Fruit fly (Drosophila melanogaster) whole organism, wandering third instar larva: ENCODE data around the gene CG12219.

Experiments
- Abd-B ChIP-seq: fragments of >200 bp; optimal IDR thresholded peaks from 2 replicates; lab custom pipeline; 2017; ENCODE audit warnings: missing biosample characterization, missing genetic modification characterization
- CG32264 ChIP-seq: fragments of 200-800 bp; sonication (Bioruptor generic); optimal IDR thresholded peaks from 2 replicates; lab custom pipeline; 2016; ENCODE audit warnings: missing biosample characterization, missing genetic modification characterization
- CG9705 ChIP-seq: fragments of 200-800 bp; sonication (Bioruptor generic); optimal IDR thresholded peaks from 2 replicates; lab custom pipeline; 2018; ENCODE audit warnings: missing biosample characterization, mild to moderate bottlenecking, missing genetic modification characterization
- CrebA ChIP-seq: fragments of 200-800 bp; sonication (Bioruptor generic); optimal IDR thresholded peaks from 2 replicates; lab custom pipeline; 2016; ENCODE audit warnings: missing biosample characterization, mild to moderate bottlenecking, missing genetic modification characterization, borderline replicate concordance
- Dfd ChIP-seq: fragments of >200 bp; optimal IDR thresholded peaks from 2 replicates; lab custom pipeline; 2017; ENCODE audit warnings: missing biosample characterization, missing genetic modification characterization
- Dif ChIP-seq: fragments of 200-275, 200-300 bp; sonication (Bioruptor generic); optimal IDR thresholded peaks from 2 replicates; lab custom pipeline; 2018; ENCODE audit warnings: missing biosample characterization, missing genetic modification characterization; ENCODE audit not compliant: partially characterized antibody
- GATAd ChIP-seq: sonication (Bioruptor generic); optimal IDR thresholded peaks from 2 replicates; lab custom pipeline; 2016; ENCODE audit warnings: missing biosample characterization, missing genetic modification characterization
- HLH106 ChIP-seq: fragments of 200-800 bp; optimal IDR thresholded peaks from 3 replicates; lab custom pipeline; 2019; ENCODE audit warnings: missing biosample characterization, mild to moderate bottlenecking, missing genetic modification characterization, moderate library complexity
- Hnf4 ChIP-seq: fragments of 200-800 bp; sonication (Bioruptor generic); optimal IDR thresholded peaks from 2 replicates; lab custom pipeline; 2016; ENCODE audit warnings: missing biosample characterization, mild to moderate bottlenecking, missing genetic modification characterization
- Hr78 ChIP-seq: fragments of >200 bp; optimal IDR thresholded peaks from 2 replicates; lab custom pipeline; 2017; ENCODE audit warnings: missing biosample characterization, missing genetic modification characterization
- Hr83 ChIP-seq: fragments of 200-300 bp; sonication (Bioruptor generic); optimal IDR thresholded peaks from 2 replicates; lab custom pipeline; 2016; ENCODE audit warnings: missing biosample characterization, mild to moderate bottlenecking, missing genetic modification characterization, moderate library complexity; ENCODE audit not compliant: poor library complexity, severe bottlenecking
- Jra ChIP-seq: sonication (Bioruptor generic); optimal IDR thresholded peaks from 2 replicates; lab custom pipeline; 2016; ENCODE audit warnings: missing biosample characterization, missing genetic modification characterization
- Mio ChIP-seq: sonication (Bioruptor generic); optimal IDR thresholded peaks from 2 replicates; lab custom pipeline; 2016; ENCODE audit warnings: missing biosample characterization, missing genetic modification characterization
- Myc ChIP-seq: fragments of >200 bp; optimal IDR thresholded peaks from 2 replicates; lab custom pipeline; 2017
- N ChIP-seq: fragments of >200 bp; optimal IDR thresholded peaks from 2 replicates; lab custom pipeline; 2018; ENCODE audit warnings: missing biosample characterization, missing external identifiers, missing genetic modification characterization
- OdsH ChIP-seq: fragments of 200-800 bp; sonication (Bioruptor generic); optimal IDR thresholded peaks from 2 replicates; lab custom pipeline; 2016; ENCODE audit warnings: missing biosample characterization, mild to moderate bottlenecking, missing genetic modification characterization
- Rel ChIP-seq, 2 experiments: fragments of 200-800 bp; sonication (Bioruptor generic) in 1 of 2; optimal IDR thresholded peaks; 2 replicates in 1 of 2; 3 replicates in 1 of 2; lab custom pipeline; 2016 to 2019; ENCODE audit warnings: mild to moderate bottlenecking in 2 of 2, missing biosample characterization in 2 of 2, missing genetic modification characterization in 2 of 2, moderate library complexity in 1 of 2
- Sp1 ChIP-seq: fragments of 200-800 bp; sonication (Bioruptor generic); optimal IDR thresholded peaks from 3 replicates; lab custom pipeline; 2019; ENCODE audit warnings: missing biosample characterization, mild to moderate bottlenecking, missing genetic modification characterization, moderate library complexity
- Vsx2 ChIP-seq: fragments of 200-300, 225-300 bp; sonication (Bioruptor generic); optimal IDR thresholded peaks from 2 replicates; lab custom pipeline; 2018; ENCODE audit warnings: missing biosample characterization, missing genetic modification characterization; ENCODE audit not compliant: partially characterized antibody
- br ChIP-seq: fragments of 200-800 bp; sonication (Bioruptor generic); optimal IDR thresholded peaks from 2 replicates; lab custom pipeline; 2016; ENCODE audit warnings: missing biosample characterization, missing genetic modification characterization
- brk ChIP-seq: fragments of 200-800 bp; sonication (Bioruptor generic); optimal IDR thresholded peaks from 2 replicates; lab custom pipeline; 2016; ENCODE audit warnings: missing biosample characterization, mild to moderate bottlenecking, missing genetic modification characterization
- dl ChIP-seq, 2 experiments: fragments of 175-275, 200-275 bp in 1 of 2; fragments of 200-275 bp in 1 of 2; sonication (Bioruptor generic); optimal IDR thresholded peaks; lab custom pipeline; 2018; ENCODE audit warnings: mild to moderate bottlenecking in 2 of 2, missing biosample characterization in 2 of 2, missing genetic modification characterization in 2 of 2, moderate library complexity in 2 of 2; ENCODE audit not compliant: partially characterized antibody in 2 of 2, insufficient read depth in 1 of 2
- dmrt93B ChIP-seq: fragments of 200-800 bp; sonication (Bioruptor generic); optimal IDR thresholded peaks from 2 replicates; lab custom pipeline; 2018; ENCODE audit warnings: missing biosample characterization, mild to moderate bottlenecking, missing genetic modification characterization
- dsf ChIP-seq: sonication (Bioruptor generic); optimal IDR thresholded peaks from 2 replicates; lab custom pipeline; 2016; ENCODE audit warnings: missing biosample characterization, missing genetic modification characterization, borderline replicate concordance
- ey ChIP-seq: fragments of 200-800 bp; sonication (Bioruptor generic); optimal IDR thresholded peaks from 2 replicates; lab custom pipeline; 2016; ENCODE audit warnings: missing biosample characterization, missing genetic modification characterization
- foxo ChIP-seq, 2 experiments: fragments of 200-800 bp; sonication (Bioruptor generic); optimal IDR thresholded peaks; 2 replicates in 1 of 2; 3 replicates in 1 of 2; lab custom pipeline; 2016 to 2017; ENCODE audit warnings: missing biosample characterization in 2 of 2, missing genetic modification characterization in 2 of 2
- h ChIP-seq: fragments of 200-800 bp; sonication (Bioruptor generic); optimal IDR thresholded peaks from 3 replicates; lab custom pipeline; 2016; ENCODE audit warnings: missing biosample characterization, mild to moderate bottlenecking, missing genetic modification characterization
- lola ChIP-seq: fragments of >200 bp; optimal IDR thresholded peaks from 2 replicates; lab custom pipeline; 2017; ENCODE audit warnings: missing biosample characterization, missing genetic modification characterization
- pan ChIP-seq: fragments of >200 bp; optimal IDR thresholded peaks from 2 replicates; lab custom pipeline; 2017
- psq ChIP-seq: fragments of 200-800 bp; sonication (Bioruptor generic); optimal IDR thresholded peaks from 3 replicates; lab custom pipeline; 2017; ENCODE audit warnings: missing biosample characterization, mild to moderate bottlenecking, missing genetic modification characterization, moderate library complexity
- rgr ChIP-seq: fragments of 200-800 bp; sonication (Bioruptor generic); optimal IDR thresholded peaks from 3 replicates; lab custom pipeline; 2016; ENCODE audit warnings: missing biosample characterization, mild to moderate bottlenecking, missing genetic modification characterization
- sage ChIP-seq: fragments of 200-800 bp; sonication (Bioruptor generic); optimal IDR thresholded peaks from 2 replicates; lab custom pipeline; 2016; ENCODE audit warnings: missing biosample characterization, mild to moderate bottlenecking, missing genetic modification characterization
- sv ChIP-seq: fragments of 200-800 bp; sonication (Bioruptor generic); optimal IDR thresholded peaks from 3 replicates; lab custom pipeline; 2016; ENCODE audit warnings: missing biosample characterization, missing genetic modification characterization
- tai ChIP-seq: sonication (Bioruptor generic); optimal IDR thresholded peaks from 2 replicates; lab custom pipeline; 2016; ENCODE audit warnings: missing biosample characterization, missing genetic modification characterization
- usp ChIP-seq: fragments of >200 bp; optimal IDR thresholded peaks from 2 replicates; lab custom pipeline; 2017; ENCODE audit warnings: missing biosample characterization, missing genetic modification characterization
- woc ChIP-seq: sonication (Bioruptor generic); optimal IDR thresholded peaks from 2 replicates; lab custom pipeline; 2016; ENCODE audit warnings: missing biosample characterization, mild to moderate bottlenecking, missing genetic modification characterization

CG12219 gene

DNA sequence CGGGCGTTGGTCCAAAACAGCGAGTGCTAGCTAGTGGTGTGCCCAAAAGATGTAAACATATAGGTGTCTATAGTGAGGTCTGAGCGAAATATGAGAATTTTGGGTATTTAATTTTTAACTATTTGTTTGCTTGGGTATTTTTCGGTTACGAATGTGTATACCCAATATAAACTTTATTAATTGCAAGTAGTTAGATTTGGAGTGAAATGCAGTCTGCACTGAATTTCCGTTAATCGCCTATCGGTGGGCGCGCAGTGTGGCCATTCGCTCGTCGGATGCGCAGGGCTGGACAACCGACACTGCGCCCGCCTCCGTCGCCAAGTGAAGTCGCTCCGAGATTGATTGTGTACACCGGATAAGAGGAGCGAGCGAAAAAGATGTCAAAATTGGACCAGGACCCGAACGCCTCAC lies 6.0 kb downstream of the CG12219 start, which contains the start of the genes CG15891 and CG3815:
CG15891 (minus strand) TSS at position 217 of the 411 bp plus-strand sequence.
CG3815 (plus strand) TSS at position 261 of the 411 bp plus-strand sequence.
- TF ChIP-seq rgr (GFP tag; lab: Kevin White, UChicago) (peak; percentile 51), Sp1 (GFP tag; lab: Kevin White, UChicago) (peak; percentile 71), Rel (GFP tag; optimal IDR thresholded peaks at IDR 0.05; lab: Kevin White, UChicago) (no peak), Rel (tag; optimal IDR thresholded peaks at IDR 0.05; lab: Kevin White, UChicago) (peak; percentile 43), Dif (GFP tag; lab: Kevin White, UChicago) (no peak), psq (GFP tag; lab: Kevin White, UChicago) (peak; percentile 31), dmrt93B (GFP tag; lab: Kevin White, UChicago) (no peak), OdsH (no peak), br (GFP tag; lab: Kevin White, UChicago) (no peak), h (peak; percentile 57), foxo (GFP tag; optimal IDR thresholded peaks at IDR 0.05; lab: Kevin White, UChicago) (peak in 1 of 2 experiments; percentile 63), usp (GFP tag; lab: Kevin White, UChicago) (no peak), CG32264 (GFP tag; lab: Kevin White, UChicago) (no peak), sage (GFP tag; lab: Kevin White, UChicago) (no peak), dl (GFP tag; optimal IDR thresholded peaks at IDR 0.05; lab: Kevin White, UChicago; ENCODE audit: insufficient read depth in 1 of 2, partially characterized antibody in 2 of 2) (no peak), Dfd (GFP tag; lab: Kevin White, UChicago) (no peak), tai (GFP tag; lab: Kevin White, UChicago) (no peak), dsf (GFP tag; lab: Kevin White, UChicago) (no peak), GATAd (no peak), Hnf4 (no peak), lola (GFP tag; lab: Kevin White, UChicago) (no peak), ey (GFP tag; lab: Kevin White, UChicago) (peak; percentile 22), HLH106 (peak; percentile 77), sv (no peak), CG9705 (GFP tag; lab: Kevin White, UChicago) (peak; percentile 49), Hr78 (GFP tag; lab: Kevin White, UChicago) (no peak), Myc (lab: Kevin White, UChicago) (peak; percentile 99), Vsx2 (no peak), woc (no peak), CrebA (no peak), N (no peak)

DNA sequence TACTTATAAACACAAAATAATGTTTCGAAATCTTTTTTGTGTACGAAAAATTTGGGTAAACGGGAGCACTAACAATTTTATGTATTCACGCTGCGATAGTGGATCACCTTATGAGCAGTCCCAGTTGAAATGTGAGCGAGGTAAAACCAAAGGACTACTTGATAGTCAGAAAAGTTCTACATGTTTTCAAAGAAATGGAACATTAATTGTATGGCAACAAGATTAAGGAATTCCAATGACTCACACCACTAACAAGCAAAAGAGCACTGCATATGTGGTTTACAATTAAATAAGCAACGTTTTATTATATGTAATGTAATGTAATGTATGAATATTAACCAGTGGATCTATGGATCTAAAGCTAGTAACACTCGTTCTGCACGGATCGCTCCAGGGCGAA lies 6.8 kb downstream of the CG12219 start, which contains the start of gene CG15892:
CG15892 (minus strand) TSS at position 101 of the 400 bp plus-strand sequence.
- TF ChIP-seq OdsH (no peak), Rel (GFP tag; optimal IDR thresholded peaks at IDR 0.05; lab: Kevin White, UChicago) (no peak), Rel (tag; optimal IDR thresholded peaks at IDR 0.05; lab: Kevin White, UChicago) (no peak)

DNA sequence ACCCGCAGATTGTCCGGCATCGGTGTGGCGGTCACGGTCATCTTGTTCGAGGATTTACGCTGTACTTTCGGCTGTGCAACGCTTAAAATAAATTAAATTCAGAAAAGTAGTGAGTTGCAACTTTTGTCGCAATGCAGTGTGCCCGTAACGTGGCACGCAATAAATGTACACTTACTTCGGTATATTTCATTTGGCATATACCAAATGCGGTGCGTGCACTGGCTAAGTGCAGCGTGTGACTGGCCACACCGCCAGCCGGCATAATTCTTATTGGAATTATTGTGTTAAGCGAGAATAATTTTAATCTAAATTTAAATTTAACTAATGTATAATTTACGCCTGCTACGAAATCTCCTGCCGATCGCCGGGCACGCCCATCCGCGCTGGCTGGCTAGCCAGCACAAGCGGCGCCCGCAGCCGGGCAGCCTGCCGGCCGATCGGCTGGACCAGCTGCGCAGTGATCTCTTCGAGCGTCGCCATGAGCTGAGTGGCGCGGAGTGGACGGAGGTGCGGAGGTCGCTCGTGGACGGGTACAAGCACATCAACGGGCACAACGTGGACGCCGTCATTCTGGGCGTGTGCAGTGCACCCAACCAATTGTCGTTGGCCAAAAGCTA lies 9.9 kb downstream of the CG12219 start, which contains the start of the genes Rpt4 and mldr:
Rpt4 (minus strand) TSS at position 163 of the 617 bp plus-strand sequence.
mldr (plus strand) TSS at position 221 of the 617 bp plus-strand sequence.
- TF ChIP-seq Dfd (GFP tag; lab: Kevin White, UChicago) (no peak), br (GFP tag; lab: Kevin White, UChicago) (no peak), usp (GFP tag; lab: Kevin White, UChicago) (no peak), Sp1 (GFP tag; lab: Kevin White, UChicago) (peak; percentile 18), Jra (no peak), Hr78 (GFP tag; lab: Kevin White, UChicago) (no peak), Myc (lab: Kevin White, UChicago) (no peak), psq (GFP tag; lab: Kevin White, UChicago) (no peak), Hr83 (GFP tag; lab: Kevin White, UChicago) (peak; percentile 5), Mio (no peak), Dif (GFP tag; lab: Kevin White, UChicago) (no peak), pan (lab: Kevin White, UChicago) (no peak), rgr (GFP tag; lab: Kevin White, UChicago) (no peak), CG9705 (GFP tag; lab: Kevin White, UChicago) (no peak), dl (GFP tag; optimal IDR thresholded peaks at IDR 0.05; lab: Kevin White, UChicago; ENCODE audit: insufficient read depth in 1 of 2, partially characterized antibody in 2 of 2) (no peak), N (no peak), Abd-B (GFP tag; lab: Kevin White, UChicago) (no peak), tai (GFP tag; lab: Kevin White, UChicago) (no peak), Rel (GFP tag; optimal IDR thresholded peaks at IDR 0.05; lab: Kevin White, UChicago) (no peak), Rel (tag; optimal IDR thresholded peaks at IDR 0.05; lab: Kevin White, UChicago) (peak; percentile 53), woc (no peak), brk (GFP tag; lab: Kevin White, UChicago) (no peak), OdsH (no peak), HLH106 (no peak)
